Fruit fly (Drosophila melanogaster) whole organism, pupa: ENCODE data around the gene Mnn1.

ENCODE experiments used
- CG32121 ChIP-seq: fragments of 200-800 bp; sonication (Bioruptor generic); IDR thresholded peaks from 2 replicates; pipeline ENCODE4 v1.3.6; 2022; ENCODE audit warnings: missing biosample characterization, missing genetic modification characterization
- Pif1A ChIP-seq: fragments of 200-800 bp; sonication (Bioruptor generic); optimal IDR thresholded peaks from 3 replicates; lab custom pipeline; 2016; ENCODE audit warnings: missing biosample characterization, missing genetic modification characterization

DNA sequence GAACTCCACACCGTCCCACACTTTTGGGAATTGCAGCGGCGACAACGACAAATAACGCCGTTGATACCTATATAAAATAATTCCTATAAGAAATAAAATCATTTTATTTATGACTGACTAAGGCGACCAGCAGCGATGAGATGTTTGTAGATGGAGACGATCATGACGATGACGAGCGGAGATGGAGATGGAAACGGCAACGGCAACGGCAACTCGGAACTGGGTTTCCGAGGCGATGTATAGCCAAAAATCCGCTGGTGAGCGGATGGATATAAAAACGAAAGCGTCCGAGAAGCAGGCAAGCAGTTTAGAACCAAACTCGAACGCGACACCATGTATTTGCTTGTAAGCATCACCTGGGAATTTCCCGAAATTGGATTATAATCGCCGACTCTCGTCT lies 34.7 kb upstream of the Mnn1 start, which contains the start of gene Pcp:
- no peak for TF ChIP-seq Pif1A (GFP tag; lab: Kevin White, UChicago)
- TF ChIP-seq CG32121: no peak
